Worm (Caenorhabditis elegans): Measurements from ENCODE around the gene nsy-7.

DNA sequence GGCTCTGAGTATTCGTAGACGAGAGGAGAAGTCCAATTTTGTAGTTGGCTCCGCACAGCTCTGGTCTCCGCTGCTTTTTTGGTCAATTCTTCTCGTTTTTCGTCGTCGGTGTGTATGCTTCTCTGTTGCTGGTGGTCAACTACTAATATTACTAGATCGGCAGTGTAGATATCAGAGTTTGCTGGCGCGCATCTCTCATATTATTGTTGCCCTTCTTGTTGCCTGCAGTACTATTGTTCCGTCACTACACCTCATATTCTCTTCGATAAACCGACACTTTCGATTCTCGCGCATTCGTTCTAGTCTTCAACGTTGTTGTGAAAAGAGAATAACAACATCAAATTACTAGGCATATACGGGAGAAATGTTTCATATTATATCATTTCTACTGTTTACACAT lies 6.3 kb downstream of the nsy-7 start:
- TF ChIP-seq R02D3.7 (tag; optimal IDR thresholded peaks at IDR 0.05), result no peak
- TF ChIP-seq nhr-12 (tag; optimal IDR thresholded peaks at IDR 0.05), result no peak
